Worm (Caenorhabditis elegans) whole organism, L4/young adult: ENCODE measurements around the gene ZK563.7.
A peak's percentile ranks its signal among the peaks of the same experiment; 100 is the strongest.

Source experiments
- W03F9.2 ChIP-seq: fragments of 150-350 bp; optimal IDR thresholded peaks from 2 replicates; lab custom pipeline; 2014; ENCODE audit warnings: missing biosample characterization, missing genetic modification characterization
- dao-5 ChIP-seq: sonication (generic microtip); optimal IDR thresholded peaks from 2 replicates; lab custom pipeline; 2016; ENCODE audit warnings: missing genotype, missing genetic modification characterization, moderate library complexity, missing compliant biosample characterization
- him-1 ChIP-seq: sonication (generic microtip); optimal IDR thresholded peaks from 2 replicates; lab custom pipeline; 2016; ENCODE audit warnings: missing genotype, missing genetic modification reagents, missing genetic modification characterization, missing compliant biosample characterization

The ZK563.7 gene

DNA sequence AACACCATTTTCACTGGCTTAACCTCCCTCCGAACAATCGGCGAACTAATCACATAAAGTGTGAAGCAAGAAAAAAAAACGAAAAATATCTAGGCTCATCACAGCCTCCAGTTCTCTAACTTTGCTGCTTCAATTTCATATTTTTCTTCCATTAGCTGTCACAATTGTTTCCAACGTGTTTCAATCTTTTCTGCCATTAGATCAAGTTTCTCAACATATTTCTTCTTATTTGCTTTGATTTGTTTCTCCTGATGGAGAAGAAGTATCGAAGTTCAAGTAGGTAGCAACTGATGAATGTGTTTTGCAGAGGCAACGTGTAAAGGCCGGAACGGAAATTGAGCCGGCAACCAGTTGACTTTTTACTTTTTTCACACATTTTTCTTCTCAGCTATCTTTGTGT is at the start of gene ZK563.7:
Gene ZK563.7, plus strand, starts transcription at position 301 of the 400 bp plus-strand sequence.
- no peak for TF ChIP-seq dao-5 (tag; lab: Kevin White, UChicago)
- TF ChIP-seq W03F9.2 (tag; lab: Kevin White, UChicago), result no peak
- TF ChIP-seq him-1, result no peak

DNA sequence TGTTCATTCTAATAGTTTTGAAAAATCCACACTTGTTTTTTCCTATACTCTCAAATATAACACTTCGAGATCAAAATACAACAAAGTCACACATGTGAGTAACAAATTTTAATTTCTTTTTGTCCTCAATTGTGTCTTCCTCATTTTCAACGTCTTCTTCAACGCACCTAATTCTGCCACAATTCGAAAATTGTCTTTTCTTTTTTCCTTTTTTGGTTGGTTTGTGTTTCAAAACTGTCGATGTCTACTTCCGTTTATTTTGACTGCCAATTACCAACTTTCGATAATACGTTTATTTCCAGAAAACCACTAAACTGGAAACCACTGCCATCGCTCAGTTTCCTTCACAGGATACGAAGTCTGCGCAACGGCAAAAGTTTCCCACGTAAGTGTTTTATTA is 47.4 kb upstream of the ZK563.7 start, which contains the start of gene F11D5.1:
Gene F11D5.1, plus strand, starts transcription at position 301 of the 400 bp plus-strand sequence.
- TF ChIP-seq dao-5 (tag; lab: Kevin White, UChicago) (no peak), him-1 (no peak), W03F9.2 (tag; lab: Kevin White, UChicago) (no peak)

DNA sequence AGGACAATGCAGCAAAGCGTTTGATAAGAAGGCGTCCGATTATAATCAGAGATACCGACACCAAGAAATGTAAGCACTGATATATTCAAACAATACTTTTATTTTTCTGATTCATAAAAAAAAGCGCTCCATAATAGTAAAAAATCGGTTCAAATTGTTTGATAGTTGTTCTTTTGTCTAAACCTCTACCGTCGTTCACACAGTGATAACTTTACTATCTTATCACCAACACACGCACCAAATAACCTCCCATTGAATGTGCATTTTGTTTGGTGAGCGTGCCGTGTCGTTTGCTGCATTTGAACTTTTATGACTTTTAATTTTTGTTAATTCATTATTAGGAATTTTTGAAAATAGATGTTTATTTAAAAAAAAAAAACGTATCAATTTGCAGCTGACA is 46.2 kb upstream of the ZK563.7 start:
- TF ChIP-seq him-1 (no peak), dao-5 (tag; lab: Kevin White, UChicago) (no peak), W03F9.2 (tag; lab: Kevin White, UChicago) (no peak)

DNA sequence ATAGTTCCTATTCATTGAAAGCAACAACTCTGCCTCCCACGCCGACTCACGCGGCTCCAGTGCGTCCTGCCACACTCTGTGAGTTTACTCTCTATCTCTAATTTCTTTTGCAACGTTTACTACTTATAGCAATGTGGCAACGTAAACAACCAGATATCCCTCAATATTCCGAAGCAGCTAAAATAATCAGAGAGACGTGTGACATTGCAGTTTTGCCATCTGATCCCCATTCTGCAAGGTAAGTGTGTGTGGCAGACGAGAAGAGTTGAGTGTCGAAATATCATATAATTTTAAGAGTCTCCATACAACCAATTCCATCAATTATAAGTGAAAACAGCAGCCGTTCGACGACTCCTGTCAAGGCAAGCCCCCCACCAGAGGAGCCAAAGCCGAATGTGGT is 40.4 kb upstream of the ZK563.7 start:
- no peak for TF ChIP-seq him-1
- TF ChIP-seq dao-5 (tag; lab: Kevin White, UChicago), result no peak
- TF ChIP-seq W03F9.2 (tag; lab: Kevin White, UChicago), result no peak

DNA sequence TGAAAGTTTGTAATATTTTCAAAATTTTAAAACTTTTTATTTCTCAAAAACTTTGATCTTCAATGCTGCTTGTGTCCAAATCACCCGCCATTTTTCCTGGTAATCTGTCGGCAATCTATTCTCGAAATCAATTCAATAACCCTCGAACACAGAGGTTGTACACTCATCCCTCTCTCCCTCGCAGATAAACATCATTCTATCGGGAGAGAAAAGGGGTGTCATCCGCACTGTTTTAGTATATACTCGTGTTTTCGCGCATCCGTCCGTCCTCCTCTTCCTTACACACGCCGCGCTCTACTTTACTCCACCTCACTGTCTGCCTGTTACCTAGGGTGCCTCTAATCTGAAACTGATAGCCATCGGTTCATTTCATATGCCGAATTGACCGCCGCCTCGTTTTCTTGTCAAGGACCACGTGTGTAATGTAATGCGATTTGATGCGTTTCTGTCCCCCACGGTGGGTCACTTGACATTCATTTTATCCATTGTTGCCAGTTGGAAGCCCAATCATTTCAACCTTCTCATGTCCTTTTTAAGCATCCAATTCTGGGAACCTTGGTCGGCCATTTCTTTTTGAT is 36.6 kb upstream of the ZK563.7 start:
- TF ChIP-seq dao-5 (tag; lab: Kevin White, UChicago) (no peak), him-1 (no peak), W03F9.2 (tag; lab: Kevin White, UChicago) (no peak)

DNA sequence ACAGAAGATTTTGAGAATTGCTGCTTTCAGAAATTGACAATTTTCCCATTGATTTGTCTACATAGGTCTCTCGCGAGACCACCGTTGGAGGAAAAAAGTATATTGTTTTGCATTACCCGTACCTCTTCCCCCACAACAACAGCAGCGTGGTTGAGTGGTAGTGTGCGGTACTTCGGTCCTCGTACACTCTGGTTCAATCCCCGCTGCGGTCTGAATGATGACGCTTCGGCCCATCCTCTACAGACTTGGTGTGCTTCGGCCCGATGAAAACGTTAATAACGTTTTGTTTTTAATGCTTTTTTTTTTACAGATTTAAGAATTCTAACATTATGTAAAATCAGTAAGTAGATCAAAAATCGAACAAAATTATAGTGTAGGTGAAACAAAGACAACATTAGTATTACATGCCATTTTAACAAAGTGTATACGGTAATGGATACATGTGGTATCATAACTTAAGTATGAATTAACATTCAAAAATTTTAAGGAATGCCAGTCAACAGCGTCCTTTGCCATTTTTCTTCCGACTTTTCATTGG is 32.3 kb upstream of the ZK563.7 start, which contains the start of gene ZK816.3:
Gene ZK816.3, plus strand, starts transcription at position 488 of the 538 bp plus-strand sequence.
- TF ChIP-seq dao-5 (tag; lab: Kevin White, UChicago) (no peak), him-1 (no peak), W03F9.2 (tag; lab: Kevin White, UChicago) (no peak)

DNA sequence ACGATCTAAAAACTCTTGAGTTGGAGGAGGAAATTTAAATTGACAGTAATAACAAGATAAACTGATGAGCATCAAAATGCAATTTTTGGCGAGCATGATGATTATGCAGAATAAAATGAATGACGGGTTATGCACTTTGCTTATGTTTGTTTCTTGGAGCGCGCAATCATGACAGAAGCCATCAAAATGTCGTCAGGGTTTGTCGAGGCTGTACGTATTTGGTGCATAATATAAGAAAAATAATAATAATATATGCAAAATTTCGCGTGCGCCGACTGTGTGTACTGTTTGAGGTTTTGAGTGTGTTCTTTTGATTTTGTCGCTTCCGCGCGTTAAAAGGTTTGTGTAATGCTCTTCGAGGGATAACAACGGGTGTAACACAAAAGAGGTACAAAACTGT is 30.0 kb upstream of the ZK563.7 start, which contains the start of gene nspg-4:
Gene nspg-4, minus strand, starts transcription at position 101 of the 400 bp plus-strand sequence.
- TF ChIP-seq W03F9.2 (tag; lab: Kevin White, UChicago), result no peak
- TF ChIP-seq dao-5 (tag; lab: Kevin White, UChicago), result no peak
- TF ChIP-seq him-1, result no peak

DNA sequence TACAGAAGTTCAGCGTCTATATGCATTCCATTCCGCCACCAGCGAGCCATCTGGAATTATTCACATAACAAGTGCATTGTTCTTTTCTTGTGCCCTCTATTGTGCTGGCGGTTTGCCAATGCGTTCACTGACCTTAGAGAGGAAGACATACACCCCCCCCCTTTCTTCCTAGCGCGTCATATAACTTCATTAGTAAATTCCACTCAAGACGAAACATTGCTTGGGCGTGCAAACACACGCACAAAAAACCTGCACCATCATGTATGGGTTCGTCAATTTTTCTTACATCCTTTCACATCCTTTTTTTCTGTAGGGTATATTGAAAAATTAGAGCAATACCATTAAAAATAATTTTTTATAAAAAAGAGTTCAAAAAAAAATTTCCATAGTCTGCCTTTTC is 28.7 kb upstream of the ZK563.7 start, which contains the start of gene ZK816.1:
Gene ZK816.1, plus strand, starts transcription at position 187 of the 400 bp plus-strand sequence.
- TF ChIP-seq him-1 (no peak), W03F9.2 (tag; lab: Kevin White, UChicago) (no peak), dao-5 (tag; lab: Kevin White, UChicago) (no peak)

DNA sequence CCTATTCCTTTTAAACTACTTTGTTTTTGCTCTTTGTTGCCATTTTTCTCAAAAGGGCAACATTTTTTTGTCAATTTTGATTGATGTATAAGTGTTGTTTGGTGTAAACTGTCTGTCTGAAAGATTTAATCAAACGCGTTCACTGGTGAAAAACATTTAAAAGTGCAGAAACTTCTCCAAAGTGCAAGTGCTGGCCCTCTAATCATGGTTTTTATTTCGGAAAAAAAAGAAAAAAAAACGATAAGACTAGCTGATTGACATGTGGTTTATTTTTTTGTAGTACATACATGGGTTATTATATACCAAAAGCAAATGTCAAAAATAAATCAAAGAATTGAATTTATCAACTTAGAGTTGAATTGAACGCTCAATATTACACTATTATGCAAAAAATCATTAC is 17.9 kb upstream of the ZK563.7 start, which contains the start of gene dhs-26:
Gene dhs-26, minus strand, starts transcription at position 116 of the 400 bp plus-strand sequence.
- TF ChIP-seq W03F9.2 (tag; lab: Kevin White, UChicago) (no peak), dao-5 (tag; lab: Kevin White, UChicago) (no peak), him-1 (no peak)

DNA sequence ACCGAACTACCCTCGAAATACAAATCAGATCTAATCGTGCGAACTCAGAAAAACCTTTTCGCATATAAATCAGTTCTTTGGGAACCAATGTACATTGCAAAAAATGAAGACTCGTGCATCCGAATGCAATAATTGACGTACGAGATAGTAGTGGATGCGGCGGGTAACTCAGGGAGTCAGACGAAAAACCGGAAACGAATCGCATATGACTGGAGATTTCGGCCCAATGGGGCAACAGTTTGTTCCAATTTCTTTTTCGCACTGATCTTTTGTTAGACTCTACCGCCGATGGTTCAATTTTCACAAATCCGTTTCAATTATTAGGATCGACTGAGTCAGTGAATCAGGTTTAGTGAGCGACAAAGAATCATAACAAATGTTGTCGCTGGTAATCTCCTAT is 13.5 kb upstream of the ZK563.7 start:
- no peak for TF ChIP-seq him-1
- TF ChIP-seq W03F9.2 (tag; lab: Kevin White, UChicago), result no peak
- no peak for TF ChIP-seq dao-5 (tag; lab: Kevin White, UChicago)

DNA sequence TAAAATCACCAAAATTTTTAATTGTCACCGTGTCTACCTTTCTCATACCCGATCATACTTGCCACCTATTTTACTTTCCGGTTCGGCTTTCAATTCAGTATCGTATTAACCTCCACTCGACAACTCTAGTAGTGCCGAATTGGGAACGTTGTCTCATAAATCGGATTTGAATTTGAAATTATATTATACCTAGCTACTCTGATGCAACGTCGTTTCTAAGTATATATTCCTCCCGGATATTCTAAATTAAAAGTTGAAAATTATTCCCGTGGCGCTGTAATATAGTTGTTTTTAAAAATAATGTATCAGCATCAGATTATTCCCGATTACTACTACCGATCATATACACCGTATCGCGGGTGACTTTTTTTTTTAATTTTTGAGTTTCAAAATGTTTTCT is 11.6 kb upstream of the ZK563.7 start, which contains the start of gene ZK563.2:
Gene ZK563.2, plus strand, starts transcription at position 301 of the 400 bp plus-strand sequence.
- TF ChIP-seq dao-5 (tag; lab: Kevin White, UChicago) (no peak), W03F9.2 (tag; lab: Kevin White, UChicago) (no peak), him-1 (no peak)

DNA sequence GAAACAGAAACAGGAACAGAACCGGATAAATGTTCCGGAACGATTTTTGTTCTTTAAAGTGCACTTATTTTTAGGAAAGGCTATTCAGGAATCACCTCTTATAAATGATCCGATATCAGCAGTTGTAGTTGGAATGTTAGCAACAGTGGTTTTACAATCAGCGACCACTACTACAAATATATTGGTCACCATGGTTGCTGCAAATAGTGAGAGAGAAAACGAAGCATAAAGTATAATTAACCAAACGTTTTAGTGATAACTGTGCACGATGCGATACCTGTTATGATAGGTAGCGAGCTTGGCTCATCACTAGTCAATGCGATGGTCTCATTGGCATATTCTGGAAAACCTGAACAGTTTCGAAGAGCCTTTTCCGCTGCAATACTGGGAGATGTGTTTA is 10.8 kb upstream of the ZK563.7 start:
- TF ChIP-seq him-1 (no peak), dao-5 (tag; lab: Kevin White, UChicago) (no peak), W03F9.2 (tag; lab: Kevin White, UChicago) (no peak)

DNA sequence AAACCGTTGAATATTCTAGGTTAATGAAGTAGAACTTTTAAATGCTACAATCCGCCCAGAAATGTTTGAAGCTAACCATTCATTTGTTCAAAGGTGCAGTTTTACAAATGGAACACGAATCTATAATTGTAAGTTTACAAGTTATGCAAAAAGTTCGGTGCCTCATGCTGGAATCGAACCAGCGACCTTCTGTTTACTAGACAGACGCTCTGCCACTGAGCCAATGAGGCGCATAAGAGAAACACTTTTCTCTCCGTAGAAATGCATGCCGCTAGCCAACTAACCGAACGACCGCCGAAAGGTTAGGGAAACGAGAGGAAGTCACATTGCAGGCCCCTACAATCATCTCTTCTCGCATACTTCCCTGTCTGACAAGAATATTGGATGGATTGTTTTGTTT is 9.0 kb upstream of the ZK563.7 start:
- TF ChIP-seq him-1 (peak; percentile 85), W03F9.2 (tag; lab: Kevin White, UChicago) (no peak), dao-5 (tag; lab: Kevin White, UChicago) (peak; percentile 27)

DNA sequence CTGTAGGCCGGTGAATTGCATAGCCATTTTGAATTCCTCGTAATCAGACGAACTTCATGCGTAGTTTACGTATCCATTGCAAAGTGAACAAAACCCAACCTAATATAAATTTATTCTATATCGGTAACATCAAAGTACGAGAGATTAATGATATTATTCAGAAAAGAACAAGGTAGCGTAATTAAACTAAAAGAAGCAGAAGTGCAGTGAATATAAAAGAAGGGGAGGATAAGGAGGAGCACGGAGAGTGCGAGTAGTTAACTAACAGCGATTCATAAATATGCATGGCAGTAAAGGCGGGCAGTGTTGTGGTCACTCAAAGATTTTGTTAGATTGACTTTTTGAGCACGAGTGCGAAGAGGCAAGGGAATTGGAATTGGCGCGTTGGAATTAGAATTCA is 5.6 kb upstream of the ZK563.7 start, which contains the start of gene clc-3:
Gene clc-3, minus strand, starts transcription at position 101 of the 400 bp plus-strand sequence.
- TF ChIP-seq W03F9.2 (tag; lab: Kevin White, UChicago) (no peak), dao-5 (tag; lab: Kevin White, UChicago) (no peak), him-1 (no peak)
